Worm (Caenorhabditis elegans) whole organism, L1 larva: ENCODE measurements around the gene cone-1.

ENCODE experiments used
- fos-1 ChIP-seq: fragments of 150-350 bp; optimal IDR thresholded peaks from 2 replicates; lab custom pipeline; 2014; ENCODE audit warnings: missing biosample characterization, missing genetic modification characterization
- jun-1 ChIP-seq: fragments of 150-350 bp; optimal IDR thresholded peaks from 2 replicates; lab custom pipeline; 2014; ENCODE audit warnings: missing biosample characterization, missing genetic modification reagents, missing genetic modification characterization
- lin-35 ChIP-seq, 2 experiments: fragments of 150-350 bp; optimal IDR thresholded peaks; 2 replicates each; lab custom pipeline; 2014; ENCODE audit warnings: missing biosample characterization in 2 of 2, missing genetic modification characterization in 2 of 2, missing genetic modification reagents in 2 of 2
- rnt-1 ChIP-seq: sonication (generic microtip); optimal IDR thresholded peaks from 2 replicates; lab custom pipeline; 2016; ENCODE audit warnings: mild to moderate bottlenecking, missing genetic modification characterization, moderate library complexity, missing compliant biosample characterization
- sptf-1 ChIP-seq: fragments of 150-350 bp; optimal IDR thresholded peaks from 2 replicates; lab custom pipeline; 2014; ENCODE audit warnings: missing biosample characterization, missing genetic modification characterization
- swsn-7 ChIP-seq: sonication (generic microtip); optimal IDR thresholded peaks from 2 replicates; lab custom pipeline; 2016; ENCODE audit warnings: missing genetic modification characterization, missing compliant biosample characterization
- ztf-11 ChIP-seq, 2 experiments: sonication (generic microtip); optimal IDR thresholded peaks; 2 replicates each; lab custom pipeline; 2016 to 2017; ENCODE audit warnings: missing genetic modification characterization in 2 of 2, missing biosample characterization in 1 of 2, missing compliant biosample characterization in 1 of 2

ce11 chrIII:2507938-2508337 is 22.5 kb upstream of the cone-1 start, which contains the start of gene Y54F10AM.8:
- no peak for TF ChIP-seq ztf-11 (tag; optimal IDR thresholded peaks at IDR 0.05; lab: Kevin White, UChicago)
- no peak for TF ChIP-seq sptf-1 (tag; lab: Kevin White, UChicago)
- no peak for TF ChIP-seq swsn-7
- TF ChIP-seq fos-1 (tag; lab: Kevin White, UChicago) = no peak
- no peak for TF ChIP-seq lin-35 (GFP tag; optimal IDR thresholded peaks at IDR 0.05; lab: Kevin White, UChicago)
- no peak for TF ChIP-seq jun-1 (tag; lab: Kevin White, UChicago)
- no peak for TF ChIP-seq rnt-1 (tag; lab: Kevin White, UChicago)
